Worm (Caenorhabditis elegans) whole organism, L4/young adult: Measurements from ENCODE around the gene F14H8.2.

Experiments
- W03F9.2 ChIP-seq: fragments of 150-350 bp; optimal IDR thresholded peaks from 2 replicates; lab custom pipeline; 2014; ENCODE audit warnings: missing biosample characterization, missing genetic modification characterization
- dao-5 ChIP-seq: sonication (generic microtip); optimal IDR thresholded peaks from 2 replicates; lab custom pipeline; 2016; ENCODE audit warnings: missing genotype, missing genetic modification characterization, moderate library complexity, missing compliant biosample characterization
- him-1 ChIP-seq: sonication (generic microtip); optimal IDR thresholded peaks from 2 replicates; lab custom pipeline; 2016; ENCODE audit warnings: missing genotype, missing genetic modification reagents, missing genetic modification characterization, missing compliant biosample characterization

ce11 chrV:15020732-15021131 lies 603 bp upstream of the F14H8.2 start, which contains the start of gene F14H8.5:
- TF ChIP-seq him-1 (tag; lab: Kevin White, UChicago), result no peak
- TF ChIP-seq W03F9.2 (tag; lab: Kevin White, UChicago), result no peak
- no peak for TF ChIP-seq dao-5 (tag; lab: Kevin White, UChicago)
